Fruit fly (Drosophila melanogaster) whole organism, prepupa: ENCODE measurements around the gene CG32276.

Experiments
- Blimp-1 ChIP-seq: fragments of 200-800 bp; sonication (Bioruptor generic); optimal IDR thresholded peaks from 3 replicates; lab custom pipeline; 2017; ENCODE audit warnings: missing biosample characterization, missing genetic modification characterization, mild to moderate bottlenecking, moderate library complexity, missing genetic modification reagents
- CG11294 ChIP-seq: fragments of 200-800 bp; sonication (Bioruptor generic); IDR thresholded peaks from 2 replicates; pipeline ENCODE4 v1.3.6; 2022; ENCODE audit warnings: missing biosample characterization, missing genetic modification characterization
- CG15336 ChIP-seq: fragments of 200-800 bp; sonication (Bioruptor generic); IDR thresholded peaks from 2 replicates; pipeline ENCODE4 v1.3.6; 2022; ENCODE audit warnings: missing biosample characterization, missing genetic modification characterization
- CG16779 ChIP-seq: fragments of 200-800 bp; sonication (Bioruptor generic); optimal IDR thresholded peaks from 3 replicates; lab custom pipeline; 2017; ENCODE audit warnings: missing biosample characterization, mild to moderate bottlenecking, missing genetic modification characterization
- CG31627 ChIP-seq: fragments of 200-800 bp; sonication (Bioruptor generic); optimal IDR thresholded peaks from 3 replicates; lab custom pipeline; 2016; ENCODE audit warnings: missing biosample characterization, missing genetic modification characterization
- CG32006 ChIP-seq: fragments of 200-800 bp; sonication (Bioruptor generic); optimal IDR thresholded peaks from 3 replicates; lab custom pipeline; 2017; ENCODE audit warnings: missing biosample characterization, mild to moderate bottlenecking, missing genetic modification characterization
- CG34406 ChIP-seq: fragments of 200-800 bp; sonication (Bioruptor generic); optimal IDR thresholded peaks from 3 replicates; lab custom pipeline; 2016; ENCODE audit warnings: missing biosample characterization, missing genetic modification characterization
- CG3919 ChIP-seq: fragments of 200-800 bp; sonication (Bioruptor generic); optimal IDR thresholded peaks from 3 replicates; lab custom pipeline; 2016; ENCODE audit warnings: missing biosample characterization, missing genetic modification characterization
- CG4318 ChIP-seq: fragments of 200-800 bp; sonication (Bioruptor generic); optimal IDR thresholded peaks from 3 replicates; lab custom pipeline; 2017; ENCODE audit warnings: missing biosample characterization, mild to moderate bottlenecking, missing genetic modification characterization
- CG6163 ChIP-seq: fragments of 200-800 bp; sonication (Bioruptor generic); IDR thresholded peaks from 3 replicates; pipeline ENCODE4 v1.3.6; 2022; ENCODE audit warnings: missing biosample characterization, missing genetic modification characterization
- CG6276 ChIP-seq: fragments of 200-800 bp; sonication (Bioruptor generic); optimal IDR thresholded peaks from 2 replicates; lab custom pipeline; 2017; ENCODE audit warnings: missing biosample characterization, mild to moderate bottlenecking, missing genetic modification characterization
- CG6792 ChIP-seq: fragments of 200-800 bp; sonication (Bioruptor generic); optimal IDR thresholded peaks from 3 replicates; lab custom pipeline; 2016; ENCODE audit warnings: missing biosample characterization, missing genetic modification characterization
- CG7368 ChIP-seq: fragments of 200-800 bp; sonication (Bioruptor generic); optimal IDR thresholded peaks from 3 replicates; lab custom pipeline; 2016; ENCODE audit warnings: missing biosample characterization, missing genetic modification characterization
- CG8119 ChIP-seq: fragments of 200-800 bp; sonication (Bioruptor generic); IDR thresholded peaks from 3 replicates; pipeline ENCODE4 v1.3.6; 2022; ENCODE audit warnings: missing biosample characterization, missing genetic modification characterization
- CG8319 ChIP-seq: fragments of 200-800 bp; sonication (Bioruptor generic); optimal IDR thresholded peaks from 3 replicates; lab custom pipeline; 2016; ENCODE audit warnings: missing biosample characterization, missing genetic modification characterization
- CG8632 ChIP-seq: fragments of 200-800 bp; sonication (Bioruptor generic); optimal IDR thresholded peaks from 3 replicates; lab custom pipeline; 2016; ENCODE audit warnings: missing biosample characterization, missing genetic modification characterization
- CG9139 ChIP-seq: fragments of 200-800 bp; sonication (Bioruptor generic); optimal IDR thresholded peaks from 3 replicates; lab custom pipeline; 2017; ENCODE audit warnings: missing biosample characterization, mild to moderate bottlenecking, missing genetic modification characterization
- Eip78C ChIP-seq: fragments of 200-800 bp; sonication (Bioruptor generic); peaks from one replicate; lab custom pipeline; 2016; ENCODE audit warnings: missing biosample characterization, missing genetic modification characterization
- Ets21C ChIP-seq: fragments of 200-800 bp; sonication (Bioruptor generic); optimal IDR thresholded peaks from 3 replicates; lab custom pipeline; 2016; ENCODE audit warnings: missing biosample characterization, missing genetic modification characterization
- Ets96B ChIP-seq: fragments of 200-800 bp; optimal IDR thresholded peaks from 2 replicates; lab custom pipeline; 2019; ENCODE audit warnings: missing biosample characterization, mild to moderate bottlenecking, missing genetic modification characterization, moderate library complexity
- Gug ChIP-seq: fragments of 200-800 bp; sonication (Bioruptor generic); IDR thresholded peaks from 2 replicates; pipeline ENCODE4 v1.3.6; 2022; ENCODE audit warnings: missing biosample characterization, missing genetic modification characterization
- Hr4 ChIP-seq: fragments of 200-800 bp; sonication (Bioruptor generic); optimal IDR thresholded peaks from 3 replicates; lab custom pipeline; 2016; ENCODE audit warnings: missing biosample characterization, missing genetic modification characterization
- Met ChIP-seq: fragments of 200-800 bp; sonication (Bioruptor generic); optimal IDR thresholded peaks from 3 replicates; lab custom pipeline; 2016; ENCODE audit warnings: missing biosample characterization, missing genetic modification characterization
- OdsH ChIP-seq: fragments of 200-800 bp; sonication (Bioruptor generic); optimal IDR thresholded peaks from 3 replicates; lab custom pipeline; 2016; ENCODE audit warnings: missing biosample characterization, missing genetic modification characterization
- Sox102F ChIP-seq: fragments of 200-800 bp; sonication (Bioruptor generic); optimal IDR thresholded peaks from 2 replicates; lab custom pipeline; 2016; ENCODE audit warnings: missing biosample characterization, mild to moderate bottlenecking, missing genetic modification characterization
- Sox14 ChIP-seq: fragments of 200-800 bp; sonication (Bioruptor generic); optimal IDR thresholded peaks from 3 replicates; lab custom pipeline; 2016; ENCODE audit warnings: missing biosample characterization, missing genetic modification characterization
- achi ChIP-seq: fragments of 200-800 bp; sonication (Bioruptor generic); optimal IDR thresholded peaks from 3 replicates; lab custom pipeline; 2016; ENCODE audit warnings: missing biosample characterization, missing genetic modification characterization
- dsx ChIP-seq: fragments of 200-800 bp; optimal IDR thresholded peaks from 3 replicates; lab custom pipeline; 2019; ENCODE audit warnings: missing biosample characterization, mild to moderate bottlenecking, missing genetic modification characterization, moderate library complexity; ENCODE audit not compliant: poor library complexity, severe bottlenecking
- eg ChIP-seq: fragments of 200-800 bp; sonication (Bioruptor generic); IDR thresholded peaks from 3 replicates; pipeline ENCODE4 v1.3.6; 2022; ENCODE audit warnings: missing biosample characterization, missing genetic modification characterization
- esn ChIP-seq: fragments of 200-800 bp; sonication (Bioruptor generic); optimal IDR thresholded peaks from 2 replicates; lab custom pipeline; 2016; ENCODE audit warnings: missing biosample characterization, mild to moderate bottlenecking, missing genetic modification characterization, moderate library complexity
- fd59A ChIP-seq: fragments of 200-800 bp; sonication (Bioruptor generic); optimal IDR thresholded peaks from 2 replicates; lab custom pipeline; 2017; ENCODE audit warnings: missing biosample characterization, mild to moderate bottlenecking, missing genetic modification characterization, missing genetic modification reagents
- fd85E ChIP-seq: fragments of 200-800 bp; sonication (Bioruptor generic); optimal IDR thresholded peaks from 3 replicates; lab custom pipeline; 2016; ENCODE audit warnings: missing biosample characterization, missing genetic modification characterization
- fkh ChIP-seq: fragments of 200-800 bp; sonication (Bioruptor generic); optimal IDR thresholded peaks from 3 replicates; lab custom pipeline; 2017; ENCODE audit warnings: missing biosample characterization, mild to moderate bottlenecking, missing genetic modification characterization, moderate library complexity
- lz ChIP-seq: fragments of 200-800 bp; sonication (Bioruptor generic); optimal IDR thresholded peaks from 3 replicates; lab custom pipeline; 2016; ENCODE audit warnings: missing biosample characterization, missing genetic modification characterization
- net ChIP-seq: fragments of 200-800 bp; sonication (Bioruptor generic); optimal IDR thresholded peaks from 3 replicates; lab custom pipeline; 2016; ENCODE audit warnings: missing biosample characterization, missing genetic modification characterization
- salr ChIP-seq, 2 experiments: fragments of 200-800 bp; sonication (Bioruptor generic); optimal IDR thresholded peaks; 3 replicates each; lab custom pipeline; 2016 to 2018; ENCODE audit warnings: missing biosample characterization in 2 of 2, missing genetic modification characterization in 2 of 2, mild to moderate bottlenecking in 1 of 2
- ss ChIP-seq, 2 experiments: fragments of 200-800 bp; sonication (Bioruptor generic); optimal IDR thresholded peaks; 2 replicates in 1 of 2; 3 replicates in 1 of 2; lab custom pipeline; 2017 to 2018; ENCODE audit warnings: mild to moderate bottlenecking in 2 of 2, missing biosample characterization in 2 of 2, missing genetic modification characterization in 2 of 2, moderate library complexity in 1 of 2
- vri ChIP-seq: fragments of 200-800 bp; sonication (Bioruptor generic); optimal IDR thresholded peaks from 3 replicates; lab custom pipeline; 2016; ENCODE audit warnings: missing biosample characterization, mild to moderate bottlenecking, missing genetic modification characterization

CG32276 gene

dm6 chr3L:3225769-3226457 lies 27.1 kb upstream of the CG32276 start:
- no peak for TF ChIP-seq CG7368
- peak; percentile 52 for TF ChIP-seq vri
- no peak for TF ChIP-seq Hr4 (GFP tag; lab: Kevin White, UChicago)
- peak in 1 of 2 experiments; percentile 79 for TF ChIP-seq ss (GFP tag; optimal IDR thresholded peaks at IDR 0.05; lab: Kevin White, UChicago)
- no peak for TF ChIP-seq CG3919 (GFP tag; lab: Kevin White, UChicago)
- TF ChIP-seq dsx: peak; percentile 62
- TF ChIP-seq CG16779 (tag; lab: Kevin White, UChicago): peak; percentile 82
- peak; percentile 37 for TF ChIP-seq CG32006 (GFP tag; lab: Kevin White, UChicago)
- peak; percentile 59 for TF ChIP-seq CG6276 (GFP tag; lab: Kevin White, UChicago)
- TF ChIP-seq CG34406 (GFP tag; lab: Kevin White, UChicago): peak; percentile 29
- TF ChIP-seq esn: peak; percentile 5
- no peak for TF ChIP-seq fd85E (GFP tag; lab: Kevin White, UChicago)
- TF ChIP-seq CG6792 (GFP tag; lab: Kevin White, UChicago): peak; percentile 21
- peak; percentile 40; the same call in 2 of the 3 replicates for TF ChIP-seq CG8119 (GFP tag; lab: Robert Waterston, UW)
- TF ChIP-seq CG9139 (GFP tag; lab: Kevin White, UChicago): peak; percentile 69
- TF ChIP-seq Blimp-1 (GFP tag; lab: Kevin White, UChicago): no peak
- TF ChIP-seq salr (GFP tag; optimal IDR thresholded peaks at IDR 0.05; lab: Kevin White, UChicago): peak in 1 of 2 experiments; percentile 27
- TF ChIP-seq fkh (GFP tag; lab: Kevin White, UChicago): no peak
- TF ChIP-seq eg: peak; percentile 59
- TF ChIP-seq CG15336 (GFP tag; lab: Robert Waterston, UW): peak; percentile 45
- TF ChIP-seq net (GFP tag; lab: Kevin White, UChicago): peak; percentile 41
- peak; percentile 57 for TF ChIP-seq Ets96B (tag; lab: Kevin White, UChicago)
- no peak for TF ChIP-seq achi (GFP tag; lab: Kevin White, UChicago)
- peak; percentile 34; the same call in 1 of the 3 replicates for TF ChIP-seq CG6163
- TF ChIP-seq CG8319: no peak

- TF ChIP-seq Hr4 (GFP tag; lab: Kevin White, UChicago): no peak
- TF ChIP-seq Blimp-1 (GFP tag; lab: Kevin White, UChicago): peak; percentile 41
- TF ChIP-seq CG4318: no peak
- peak; percentile 43 for TF ChIP-seq Sox14 (GFP tag; lab: Kevin White, UChicago)
- peak; percentile 38 for TF ChIP-seq CG31627 (GFP tag; lab: Kevin White, UChicago)
- TF ChIP-seq esn: peak; percentile 40
- TF ChIP-seq Eip78C (GFP tag; lab: Kevin White, UChicago): peak; percentile 75
- peak; percentile 8 for TF ChIP-seq lz
- TF ChIP-seq, all 60 proteins: peak for 6
Observed at dm6 chr3L:3224740-3225719, 26.2 kb upstream of the CG32276 start, which contains the start of gene Larp4B. Larp4B (plus strand) TSS chr3L:3224838.

dm6 chr3L:3223390-3223914 lies 24.6 kb upstream of the CG32276 start:
- no peak for TF ChIP-seq CG11294 (GFP tag; lab: Robert Waterston, UW)
- TF ChIP-seq Ets21C (GFP tag; lab: Kevin White, UChicago): no peak
- TF ChIP-seq esn: no peak
- no peak for TF ChIP-seq achi (GFP tag; lab: Kevin White, UChicago)
- TF ChIP-seq Hr4 (GFP tag; lab: Kevin White, UChicago): no peak
- TF ChIP-seq eg: no peak
- TF ChIP-seq Met (GFP tag; lab: Kevin White, UChicago): no peak
- no peak for TF ChIP-seq Sox102F (GFP tag; lab: Kevin White, UChicago)
- TF ChIP-seq fd59A (GFP tag; lab: Kevin White, UChicago): no peak
- no peak for TF ChIP-seq CG3919 (GFP tag; lab: Kevin White, UChicago)
- TF ChIP-seq Gug: no peak
- no peak for TF ChIP-seq OdsH (GFP tag; lab: Kevin White, UChicago)
- TF ChIP-seq salr (GFP tag; optimal IDR thresholded peaks at IDR 0.05; lab: Kevin White, UChicago): no peak
- TF ChIP-seq CG8632 (GFP tag; lab: Kevin White, UChicago): no peak
- no peak for TF ChIP-seq Ets96B (tag; lab: Kevin White, UChicago)
- TF ChIP-seq, all 60 proteins: peak for 0
